Worm (Caenorhabditis elegans): ENCODE results near the gene F23H12.10.

- TF ChIP-seq nhr-2 (tag; optimal IDR thresholded peaks at IDR 0.05) (no peak), lsy-2 (tag; optimal IDR thresholded peaks at IDR 0.05) (no peak)
Measured at ce11 chrV:12406514-12406913, 32.5 kb upstream of the F23H12.10 start.

All from whole organism, mixed stage, embryonic.